Fruit fly (Drosophila melanogaster) whole organism, wandering third instar larva: ENCODE data around the gene shd.

ENCODE experiments used
- CG32264 ChIP-seq: fragments of 200-800 bp; sonication (Bioruptor generic); optimal IDR thresholded peaks from 2 replicates; lab custom pipeline; 2016; ENCODE audit warnings: missing biosample characterization, missing genetic modification characterization
- Dfd ChIP-seq: fragments of >200 bp; optimal IDR thresholded peaks from 2 replicates; lab custom pipeline; 2017; ENCODE audit warnings: missing biosample characterization, missing genetic modification characterization
- HLH106 ChIP-seq: fragments of 200-800 bp; optimal IDR thresholded peaks from 3 replicates; lab custom pipeline; 2019; ENCODE audit warnings: missing biosample characterization, mild to moderate bottlenecking, missing genetic modification characterization, moderate library complexity
- Jra ChIP-seq: sonication (Bioruptor generic); optimal IDR thresholded peaks from 2 replicates; lab custom pipeline; 2016; ENCODE audit warnings: missing biosample characterization, missing genetic modification characterization
- Myc ChIP-seq: fragments of >200 bp; optimal IDR thresholded peaks from 2 replicates; lab custom pipeline; 2017
- N ChIP-seq: fragments of >200 bp; optimal IDR thresholded peaks from 2 replicates; lab custom pipeline; 2018; ENCODE audit warnings: missing biosample characterization, missing external identifiers, missing genetic modification characterization
- Rel ChIP-seq, 2 experiments: fragments of 200-800 bp; sonication (Bioruptor generic) in 1 of 2; optimal IDR thresholded peaks; 2 replicates in 1 of 2; 3 replicates in 1 of 2; lab custom pipeline; 2016 to 2019; ENCODE audit warnings: mild to moderate bottlenecking in 2 of 2, missing biosample characterization in 2 of 2, missing genetic modification characterization in 2 of 2, moderate library complexity in 1 of 2
- br ChIP-seq: fragments of 200-800 bp; sonication (Bioruptor generic); optimal IDR thresholded peaks from 2 replicates; lab custom pipeline; 2016; ENCODE audit warnings: missing biosample characterization, missing genetic modification characterization
- fru ChIP-seq: fragments of 200-800 bp; sonication (Bioruptor generic); optimal IDR thresholded peaks from 3 replicates; lab custom pipeline; 2016; ENCODE audit warnings: missing biosample characterization, mild to moderate bottlenecking, missing genetic modification characterization
- pan ChIP-seq: fragments of >200 bp; optimal IDR thresholded peaks from 2 replicates; lab custom pipeline; 2017
- psq ChIP-seq: fragments of 200-800 bp; sonication (Bioruptor generic); optimal IDR thresholded peaks from 3 replicates; lab custom pipeline; 2017; ENCODE audit warnings: missing biosample characterization, mild to moderate bottlenecking, missing genetic modification characterization, moderate library complexity
- sage ChIP-seq: fragments of 200-800 bp; sonication (Bioruptor generic); optimal IDR thresholded peaks from 2 replicates; lab custom pipeline; 2016; ENCODE audit warnings: missing biosample characterization, mild to moderate bottlenecking, missing genetic modification characterization

DNA sequence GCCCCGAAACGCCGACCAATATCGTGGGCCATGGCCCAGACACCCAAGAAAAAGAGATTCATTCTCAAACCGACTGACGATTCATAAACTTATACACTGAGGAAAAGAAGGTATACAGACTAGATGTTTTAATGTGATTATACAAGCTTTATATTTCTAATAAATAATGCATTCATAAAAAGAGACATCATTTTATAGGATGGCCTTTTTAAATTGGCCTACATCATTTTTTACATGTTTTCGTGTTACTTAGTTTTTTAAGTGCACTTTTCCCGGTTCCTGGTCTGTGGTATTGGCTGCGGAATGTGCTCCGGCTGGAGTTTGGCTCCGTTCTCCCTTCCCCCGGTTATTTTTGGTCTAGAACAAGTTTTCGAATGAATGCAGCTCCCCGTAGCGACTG lies 38.3 kb downstream of the shd start:
- TF ChIP-seq Dfd: no peak
- peak; percentile 86 for TF ChIP-seq br
- no peak for TF ChIP-seq Rel (GFP tag; optimal IDR thresholded peaks at IDR 0.05; lab: Kevin White, UChicago)
- TF ChIP-seq Rel (tag; optimal IDR thresholded peaks at IDR 0.05; lab: Kevin White, UChicago): no peak
- TF ChIP-seq N (GFP tag; lab: Kevin White, UChicago): no peak
- peak; percentile 50 for TF ChIP-seq Jra (GFP tag; lab: Kevin White, UChicago)
- no peak for TF ChIP-seq Myc
- no peak for TF ChIP-seq pan (lab: Kevin White, UChicago)
- peak; percentile 50 for TF ChIP-seq sage (GFP tag; lab: Kevin White, UChicago)
- peak; percentile 74 for TF ChIP-seq psq (GFP tag; lab: Kevin White, UChicago)
- peak; percentile 89 for TF ChIP-seq fru (GFP tag; lab: Kevin White, UChicago)
- TF ChIP-seq CG32264: no peak
- TF ChIP-seq HLH106: peak; percentile 75
